Worm (Caenorhabditis elegans) whole organism, L3 larva: Measurements from ENCODE around the gene mes-2.

Experiments used
- aly-2 ChIP-seq: fragments of 150-350 bp; optimal IDR thresholded peaks from 2 replicates; lab custom pipeline; 2014; ENCODE audit warnings: missing biosample characterization, missing genetic modification characterization
- ama-1 ChIP-seq: fragments of 150-350 bp; optimal IDR thresholded peaks from 2 replicates; lab custom pipeline; 2018
- egl-27 ChIP-seq: sonication (generic microtip); optimal IDR thresholded peaks from 4 replicates; lab custom pipeline; 2017; ENCODE audit warnings: missing biosample characterization, missing genetic modification reagents, missing genetic modification characterization
- jun-1 ChIP-seq: fragments of 150-350 bp; optimal IDR thresholded peaks from 2 replicates; lab custom pipeline; 2014; ENCODE audit warnings: missing biosample characterization, missing genetic modification reagents, missing genetic modification characterization
- mdl-1 ChIP-seq: fragments of 150-350 bp; optimal IDR thresholded peaks from 2 replicates; lab custom pipeline; 2014; ENCODE audit warnings: missing biosample characterization, missing genetic modification characterization
- mml-1 ChIP-seq: fragments of 150-350 bp; sonication (generic microtip); optimal IDR thresholded peaks from 3 replicates; lab custom pipeline; 2014; ENCODE audit warnings: missing biosample characterization, missing genetic modification characterization
- nhr-12 ChIP-seq: fragments of 150-350 bp; optimal IDR thresholded peaks from 2 replicates; lab custom pipeline; 2014; ENCODE audit warnings: missing biosample characterization, missing genetic modification characterization
- nhr-76 ChIP-seq: fragments of 150-350 bp; sonication (generic microtip); optimal IDR thresholded peaks from 5 replicates; lab custom pipeline; 2014; ENCODE audit warnings: missing biosample characterization, missing genetic modification characterization
- pha-4 ChIP-seq: fragments of 150-350 bp; optimal IDR thresholded peaks from 2 replicates; lab custom pipeline; 2014; ENCODE audit warnings: missing biosample characterization, missing genetic modification reagents, missing genetic modification characterization
- snpc-4 ChIP-seq: fragments of 150-350 bp; optimal IDR thresholded peaks from 2 replicates; lab custom pipeline; 2014; ENCODE audit warnings: missing biosample characterization, missing genetic modification characterization
- tbx-2 ChIP-seq: sonication (generic microtip); optimal IDR thresholded peaks from 2 replicates; lab custom pipeline; 2016; ENCODE audit warnings: mild to moderate bottlenecking, missing genetic modification characterization, missing compliant biosample characterization
- unc-39 ChIP-seq: sonication (generic microtip); optimal IDR thresholded peaks from 4 replicates; lab custom pipeline; 2017; ENCODE audit warnings: missing biosample characterization, missing genetic modification characterization
- zag-1 ChIP-seq: fragments of 150-350 bp; optimal IDR thresholded peaks from 2 replicates; lab custom pipeline; 2014; ENCODE audit warnings: missing biosample characterization, missing genetic modification characterization
- ztf-11 ChIP-seq: fragments of 150-350 bp; optimal IDR thresholded peaks from 2 replicates; lab custom pipeline; 2014; ENCODE audit warnings: missing biosample characterization, missing genetic modification characterization

- TF ChIP-seq nhr-76 (tag; lab: Kevin White, UChicago) (no peak), jun-1 (tag; lab: Kevin White, UChicago) (peak; percentile 80), aly-2 (no peak), snpc-4 (tag; lab: Kevin White, UChicago) (peak; percentile 40), unc-39 (tag; lab: Kevin White, UChicago) (no peak), ama-1 (lab: Kevin White, UChicago) (peak; percentile 58), tbx-2 (peak; percentile 75), pha-4 (tag; lab: Kevin White, UChicago) (peak; percentile 80), zag-1 (no peak), egl-27 (tag; lab: Kevin White, UChicago) (no peak), nhr-12 (tag; lab: Kevin White, UChicago) (no peak), ztf-11 (tag; lab: Kevin White, UChicago) (no peak), mdl-1 (no peak), mml-1 (tag; lab: Kevin White, UChicago) (peak; percentile 23)
Observed at ce11 chrII:14404741-14405488, 21.1 kb downstream of the mes-2 start.
